Worm (Caenorhabditis elegans) whole organism, young adult: ENCODE measurements around the gene C17G1.14.

Experiments used
- C17E4.6 ChIP-seq: fragments of 200-800 bp; sonication (Bioruptor generic); IDR thresholded peaks from 2 replicates; pipeline ENCODE4 v1.3.6; 2022; ENCODE audit warnings: missing genetic modification reagents, missing genetic modification characterization, missing compliant biosample characterization
- F23B12.7 ChIP-seq: sonication (generic microtip); optimal IDR thresholded peaks from 2 replicates; lab custom pipeline; 2017; ENCODE audit warnings: missing genetic modification characterization, mild to moderate bottlenecking, missing compliant biosample characterization, antibody characterized with exemption, moderate library complexity; ENCODE audit not compliant: insufficient read depth
- F57A8.1 ChIP-seq: fragments of 200-800 bp; sonication (Bioruptor generic); optimal IDR thresholded peaks from 2 replicates; lab custom pipeline; 2018; ENCODE audit warnings: mild to moderate bottlenecking, missing genetic modification characterization, moderate library complexity, missing compliant biosample characterization
- F57C9.4 ChIP-seq: sonication (generic microtip); optimal IDR thresholded peaks from 2 replicates; lab custom pipeline; 2017; ENCODE audit warnings: mild to moderate bottlenecking, missing genetic modification characterization, missing compliant biosample characterization
- K11D2.4 ChIP-seq: fragments of 200-800 bp; sonication (Bioruptor generic); IDR thresholded peaks from 2 replicates; pipeline ENCODE4 v1.3.6; 2022; ENCODE audit warnings: missing genetic modification reagents, missing genetic modification characterization, missing compliant biosample characterization
- K12H6.12 ChIP-seq: fragments of 200-800 bp; sonication (Bioruptor generic); optimal IDR thresholded peaks from 2 replicates; lab custom pipeline; 2018; ENCODE audit warnings: mild to moderate bottlenecking, missing genetic modification characterization, missing compliant biosample characterization
- T26A5.8 ChIP-seq: sonication (generic microtip); optimal IDR thresholded peaks from 2 replicates; lab custom pipeline; 2016; ENCODE audit warnings: missing genetic modification characterization, missing compliant biosample characterization
- Y53F4B.3 ChIP-seq: fragments of 200-800 bp; sonication (Bioruptor generic); IDR thresholded peaks from 2 replicates; pipeline ENCODE4 v1.3.6; 2022; ENCODE audit warnings: missing genetic modification reagents, missing genetic modification characterization, missing compliant biosample characterization
- aptf-2 ChIP-seq: fragments of 200-800 bp; sonication (Bioruptor generic); conservative IDR thresholded peaks from 2 replicates; pipeline ENCODE4 v1.3.6; 2022; ENCODE audit warnings: missing genetic modification reagents, missing genetic modification characterization, missing compliant biosample characterization
- attf-3 ChIP-seq: fragments of 200-800 bp; sonication (Bioruptor generic); conservative IDR thresholded peaks from 2 replicates; pipeline ENCODE4 v1.3.6; 2022; ENCODE audit warnings: missing genetic modification reagents, missing genetic modification characterization, missing compliant biosample characterization
- ccch-3 ChIP-seq: fragments of 200-800 bp; sonication (Bioruptor generic); optimal IDR thresholded peaks from 2 replicates; lab custom pipeline; 2018; ENCODE audit warnings: mild to moderate bottlenecking, missing genetic modification characterization, missing compliant biosample characterization
- ceh-91 ChIP-seq: fragments of 200-800 bp; sonication (Bioruptor generic); IDR thresholded peaks from 2 replicates; pipeline ENCODE4 v1.3.6; 2022; ENCODE audit warnings: missing genetic modification reagents, missing genetic modification characterization, missing compliant biosample characterization
- chd-7 ChIP-seq: sonication (generic microtip); optimal IDR thresholded peaks from 2 replicates; lab custom pipeline; 2016; ENCODE audit warnings: mild to moderate bottlenecking, missing genetic modification characterization, moderate library complexity, missing compliant biosample characterization
- dpl-1 ChIP-seq: fragments of 150-350 bp; optimal IDR thresholded peaks from 2 replicates; lab custom pipeline; 2014; ENCODE audit warnings: missing biosample characterization, missing genetic modification reagents, missing genetic modification characterization
- fkh-3 ChIP-seq: sonication (generic microtip); optimal IDR thresholded peaks from 2 replicates; lab custom pipeline; 2016; ENCODE audit warnings: mild to moderate bottlenecking, missing genetic modification characterization, missing compliant biosample characterization
- hlh-12 ChIP-seq: sonication (generic microtip); optimal IDR thresholded peaks from 2 replicates; lab custom pipeline; 2016; ENCODE audit warnings: missing genetic modification characterization, missing compliant biosample characterization
- lin-35 ChIP-seq, 3 experiments: fragments of 150-350 bp in 2 of 3; sonication (generic microtip) in 1 of 3; optimal IDR thresholded peaks; 2 replicates each; lab custom pipeline; 2014 to 2018; ENCODE audit warnings: missing biosample characterization in 3 of 3, missing genetic modification characterization in 3 of 3, missing genetic modification reagents in 3 of 3
- lin-54 ChIP-seq: fragments of 200-800 bp; sonication (Bioruptor generic); optimal IDR thresholded peaks from 2 replicates; lab custom pipeline; 2018; ENCODE audit warnings: mild to moderate bottlenecking, missing genetic modification characterization, missing compliant biosample characterization
- lsl-1 ChIP-seq: fragments of 200-800 bp; sonication (Bioruptor generic); optimal IDR thresholded peaks from 2 replicates; lab custom pipeline; 2018; ENCODE audit warnings: mild to moderate bottlenecking, missing genetic modification characterization, moderate library complexity, missing compliant biosample characterization
- nfya-1 ChIP-seq: sonication (generic microtip); optimal IDR thresholded peaks from 2 replicates; lab custom pipeline; 2017; ENCODE audit warnings: antibody characterized with exemption, missing compliant biosample characterization, missing genetic modification characterization, borderline replicate concordance; ENCODE audit not compliant: insufficient read depth
- nhr-80 ChIP-seq: sonication (generic microtip); optimal IDR thresholded peaks from 2 replicates; lab custom pipeline; 2016; ENCODE audit warnings: missing genetic modification characterization, missing compliant biosample characterization
- nhr-90 ChIP-seq: sonication (generic microtip); optimal IDR thresholded peaks from 2 replicates; lab custom pipeline; 2016; ENCODE audit warnings: missing genotype, mild to moderate bottlenecking, missing genetic modification characterization, missing compliant biosample characterization
- repo-1 ChIP-seq: sonication (generic microtip); optimal IDR thresholded peaks from 2 replicates; lab custom pipeline; 2017; ENCODE audit warnings: mild to moderate bottlenecking, missing genetic modification characterization, missing compliant biosample characterization
- snpc-1.3 ChIP-seq: sonication (generic microtip); optimal IDR thresholded peaks from 2 replicates; lab custom pipeline; 2017; ENCODE audit warnings: missing genetic modification characterization, mild to moderate bottlenecking, missing compliant biosample characterization, antibody characterized with exemption, moderate library complexity, missing genotype, missing genetic modification reagents; ENCODE audit not compliant: insufficient read depth
- snpc-3.4 ChIP-seq: sonication (generic microtip); optimal IDR thresholded peaks from 2 replicates; lab custom pipeline; 2017; ENCODE audit warnings: missing genetic modification characterization, mild to moderate bottlenecking, missing compliant biosample characterization, antibody characterized with exemption, moderate library complexity, missing genotype, missing genetic modification reagents
- unc-130 ChIP-seq: sonication (generic microtip); optimal IDR thresholded peaks from 2 replicates; lab custom pipeline; 2016; ENCODE audit warnings: missing genetic modification reagents, missing genetic modification characterization, missing compliant biosample characterization
- unc-62 ChIP-seq: fragments of 150-350 bp; optimal IDR thresholded peaks from 2 replicates; lab custom pipeline; 2014; ENCODE audit warnings: missing biosample characterization, missing genetic modification reagents, missing genetic modification characterization
- xnd-1 ChIP-seq: sonication (generic microtip); optimal IDR thresholded peaks from 2 replicates; lab custom pipeline; 2016; ENCODE audit warnings: missing genotype, missing genetic modification reagents, missing genetic modification characterization, missing compliant biosample characterization
- ztf-26 ChIP-seq: sonication (generic microtip); optimal IDR thresholded peaks from 2 replicates; lab custom pipeline; 2017; ENCODE audit warnings: missing genetic modification characterization, missing compliant biosample characterization
- ztf-3 ChIP-seq: fragments of 200-800 bp; sonication (Bioruptor generic); optimal IDR thresholded peaks from 2 replicates; lab custom pipeline; 2018; ENCODE audit warnings: mild to moderate bottlenecking, missing genetic modification characterization, missing compliant biosample characterization

The C17G1.14 gene

DNA sequence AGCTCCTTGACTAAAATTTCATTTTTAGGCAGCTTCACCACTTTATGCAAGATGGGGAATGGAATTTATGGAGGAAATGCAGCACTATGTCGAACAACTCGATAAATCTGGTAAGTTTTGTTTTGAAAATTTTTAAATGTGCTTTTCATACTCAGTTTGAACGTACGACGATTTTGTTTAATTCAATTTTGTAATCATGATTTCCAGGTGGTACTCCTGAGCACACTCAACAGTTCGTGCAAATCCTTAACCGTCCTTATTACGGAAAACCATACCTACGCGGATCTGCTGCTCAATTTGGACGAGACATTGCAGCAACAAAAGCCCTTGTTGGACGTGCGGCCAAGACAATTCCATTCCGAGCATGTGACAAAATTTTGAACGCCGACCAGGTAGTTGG is 23.9 kb downstream of the C17G1.14 start:
- no peak for TF ChIP-seq ztf-26 (tag; lab: Kevin White, UChicago)
- no peak for TF ChIP-seq unc-62
- TF ChIP-seq aptf-2 (GFP tag; lab: Robert Waterston, UW), result no peak
- TF ChIP-seq attf-3, result no peak
- TF ChIP-seq unc-130, result no peak
- no peak for TF ChIP-seq lin-35 (GFP tag; optimal IDR thresholded peaks at IDR 0.05; lab: Kevin White, UChicago)
- no peak for TF ChIP-seq nhr-80 (tag; lab: Kevin White, UChicago)
- TF ChIP-seq, all 124 proteins: peak for 0

DNA sequence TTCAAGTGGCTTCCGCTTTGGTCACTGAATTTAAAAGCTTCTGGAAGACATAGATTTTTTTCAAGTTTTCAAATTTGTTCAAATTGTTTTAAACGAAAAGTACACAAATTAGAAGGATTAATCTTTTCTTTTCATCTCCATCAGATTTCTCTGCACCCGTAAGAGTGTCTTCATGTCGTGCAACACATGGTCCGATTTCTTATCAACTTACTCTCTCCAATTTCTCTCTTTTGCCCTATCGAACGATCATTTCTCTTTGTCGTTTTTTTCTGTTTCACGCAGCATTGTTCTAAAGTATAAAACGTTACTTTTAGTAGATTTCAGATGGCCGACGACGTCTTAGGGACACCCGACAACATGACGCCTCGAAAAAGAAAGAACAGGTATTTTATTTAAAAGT is 26.7 kb downstream of the C17G1.14 start, which contains the start of gene pssy-1:
TSS of gene pssy-1 (plus strand) at position 318 of the 400 bp plus-strand sequence.
- TF ChIP-seq K12H6.12 (tag; lab: Kevin White, UChicago) (no peak), F57A8.1 (no peak), hlh-12 (tag; lab: Kevin White, UChicago) (no peak), ceh-91 (GFP tag; lab: Robert Waterston, UW) (no peak), T26A5.8 (tag; lab: Kevin White, UChicago) (no peak)

DNA sequence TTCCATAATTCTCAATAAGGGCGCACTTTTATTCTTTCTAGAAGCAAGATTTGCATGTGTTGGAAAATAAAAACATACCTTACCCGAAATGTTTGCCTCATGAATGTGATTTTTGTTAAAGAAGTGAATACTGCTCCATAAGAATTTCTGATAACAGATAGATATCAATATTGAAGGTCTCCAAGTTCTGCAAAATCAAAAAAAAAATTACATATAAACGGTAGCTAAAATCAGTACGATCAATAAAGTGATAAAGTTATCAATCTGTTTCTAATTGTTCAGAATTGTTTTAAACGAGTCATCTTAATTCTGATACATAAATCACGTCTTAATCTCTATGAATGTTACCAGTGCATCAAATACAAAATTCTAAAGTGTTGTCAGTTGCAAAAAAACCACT is 37.6 kb downstream of the C17G1.14 start, which contains the start of gene mgl-1:
TSS of gene mgl-1 (minus strand) at position 101 of the 400 bp plus-strand sequence.
- TF ChIP-seq xnd-1 (tag; lab: Kevin White, UChicago) (no peak), chd-7 (no peak), ccch-3 (GFP tag; lab: Kevin White, UChicago) (no peak), nfya-1 (tag; lab: Kevin White, UChicago) (no peak), K12H6.12 (tag; lab: Kevin White, UChicago) (no peak), F23B12.7 (tag; lab: Kevin White, UChicago) (no peak), C17E4.6 (GFP tag; lab: Robert Waterston, UW) (no peak), unc-62 (no peak), repo-1 (tag; lab: Kevin White, UChicago) (no peak)
- TF ChIP-seq, all 124 proteins: peak for 0

DNA sequence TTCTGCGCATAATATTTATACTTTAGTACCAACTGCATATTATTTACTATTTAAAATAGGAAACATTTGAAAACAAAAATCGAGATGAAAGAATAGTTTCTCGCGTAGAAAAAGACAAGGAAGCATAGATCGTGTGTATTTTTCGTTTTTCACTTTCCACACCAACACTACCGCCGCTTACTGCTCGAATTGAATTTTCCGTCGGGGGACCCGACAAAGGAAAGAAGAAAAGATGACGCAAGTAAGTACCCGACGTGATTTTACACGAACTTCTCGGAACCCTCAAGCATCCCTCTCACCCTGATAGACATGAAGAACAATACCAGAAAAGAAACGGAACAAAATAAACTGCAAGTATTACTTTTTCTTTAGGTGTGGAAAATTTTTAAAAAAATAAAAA is 42.6 kb downstream of the C17G1.14 start:
- TF ChIP-seq lin-54 (GFP tag; lab: Kevin White, UChicago), result no peak
- TF ChIP-seq K11D2.4, result no peak
- no peak for TF ChIP-seq fkh-3 (tag; lab: Kevin White, UChicago)
- TF ChIP-seq Y53F4B.3 (GFP tag; lab: Robert Waterston, UW), result no peak
- TF ChIP-seq snpc-3.4 (tag; lab: Kevin White, UChicago), result no peak
- no peak for TF ChIP-seq nhr-90 (tag; lab: Kevin White, UChicago)
- TF ChIP-seq snpc-1.3 (tag; lab: Kevin White, UChicago), result no peak
- no peak for TF ChIP-seq dpl-1 (GFP tag; lab: Kevin White, UChicago)
- TF ChIP-seq, all 124 proteins: peak for 0

DNA sequence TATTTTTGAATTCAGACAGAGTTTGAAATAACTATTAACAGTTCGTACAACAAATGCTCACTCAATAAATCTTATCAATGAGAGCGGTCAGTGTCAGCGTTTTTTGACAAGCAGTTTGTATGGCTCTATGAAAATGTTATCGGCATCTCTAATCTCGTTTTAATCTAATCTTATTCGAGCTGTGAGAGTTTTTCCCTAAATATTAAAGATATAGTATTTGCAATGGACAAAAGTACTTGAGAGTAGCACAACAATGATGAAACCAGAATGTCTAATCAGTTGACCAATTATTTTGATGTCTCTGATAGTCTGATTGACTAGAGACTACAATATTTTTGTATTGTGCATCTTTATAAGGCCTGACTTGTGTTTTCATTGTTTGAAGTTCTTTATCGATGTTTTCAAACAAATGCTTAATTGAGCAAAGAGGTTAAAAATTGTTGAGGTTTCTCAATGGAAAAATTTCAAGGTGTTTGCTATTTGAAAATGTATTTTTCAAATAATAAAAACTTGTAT is 46.3 kb downstream of the C17G1.14 start, which contains the start of gene F19C6.5:
TSS of gene F19C6.5 (minus strand) at position 51 of the 516 bp plus-strand sequence.
- no peak for TF ChIP-seq lsl-1
- peak; percentile 37 for TF ChIP-seq nhr-80 (tag; lab: Kevin White, UChicago)
- TF ChIP-seq F57C9.4 (tag; lab: Kevin White, UChicago), result no peak
- no peak for TF ChIP-seq ztf-3 (GFP tag; lab: Kevin White, UChicago)
